Fruit fly (Drosophila melanogaster) S2 (cell line): ENCODE measurements around the gene CG43630.

Experiments
- CG8478 ChIP-seq: fragments of >200 bp; optimal IDR thresholded peaks from 2 replicates; lab custom pipeline; 2018
- CTCF ChIP-seq, 2 experiments: fragments of >200 bp; optimal IDR thresholded peaks; 2 replicates each; lab custom pipeline; 2018

- TF ChIP-seq CTCF (optimal IDR thresholded peaks at IDR 0.05; lab: Kevin White, UChicago) (no peak), CG8478 (no peak)
Observed at dm6 chr3R:12628395-12628928, 47.6 kb downstream of the CG43630 start.
